Worm (Caenorhabditis elegans) whole organism, early embryonic: ENCODE measurements around the gene K02E11.5.

Source experiments
- B0310.2 ChIP-seq: sonication (generic microtip); optimal IDR thresholded peaks from 2 replicates; lab custom pipeline; 2016; ENCODE audit warnings: mild to moderate bottlenecking, missing genetic modification characterization, missing compliant biosample characterization
- F13C5.2 ChIP-seq: sonication (generic microtip); optimal IDR thresholded peaks from 2 replicates; lab custom pipeline; 2017; ENCODE audit warnings: mild to moderate bottlenecking, missing genetic modification characterization, inconsistent platforms, missing compliant biosample characterization
- aly-1 ChIP-seq: sonication (generic microtip); optimal IDR thresholded peaks from 2 replicates; lab custom pipeline; 2016; ENCODE audit warnings: missing genetic modification characterization, missing compliant biosample characterization
- ama-1 ChIP-seq: fragments of 150-350 bp; optimal IDR thresholded peaks from 2 replicates; lab custom pipeline; 2014
- ceh-13 ChIP-seq: fragments of 200-800 bp; sonication (Bioruptor generic); optimal IDR thresholded peaks from 2 replicates; lab custom pipeline; 2018; ENCODE audit warnings: mild to moderate bottlenecking, missing genetic modification characterization, missing compliant biosample characterization
- ceh-36 ChIP-seq: sonication (generic microtip); optimal IDR thresholded peaks from 2 replicates; lab custom pipeline; 2016; ENCODE audit warnings: missing genetic modification characterization, inconsistent platforms, missing compliant biosample characterization
- ets-7 ChIP-seq: sonication (generic microtip); optimal IDR thresholded peaks from 2 replicates; lab custom pipeline; 2016; ENCODE audit warnings: missing genotype, missing genetic modification characterization, missing compliant biosample characterization
- flt-1 ChIP-seq: fragments of 200-800 bp; sonication (Bioruptor generic); IDR thresholded peaks from 2 replicates; pipeline ENCODE4 v1.3.6; 2022; ENCODE audit warnings: missing genetic modification characterization, missing compliant biosample characterization
- hmbx-1 ChIP-seq: sonication (generic microtip); optimal IDR thresholded peaks from 2 replicates; lab custom pipeline; 2016; ENCODE audit warnings: mild to moderate bottlenecking, missing genetic modification characterization, missing compliant biosample characterization
- hmg-4 ChIP-seq: fragments of 200-800 bp; sonication (Bioruptor generic); optimal IDR thresholded peaks from 2 replicates; lab custom pipeline; 2018; ENCODE audit warnings: mild to moderate bottlenecking, missing genetic modification characterization, missing compliant biosample characterization
- hnd-1 ChIP-seq: sonication (generic microtip); optimal IDR thresholded peaks from 2 replicates; lab custom pipeline; 2016; ENCODE audit warnings: missing genetic modification characterization, missing compliant biosample characterization
- pes-1 ChIP-seq: fragments of 200-800 bp; sonication (Bioruptor generic); IDR thresholded peaks from 2 replicates; pipeline ENCODE4 v1.3.6; 2022; ENCODE audit warnings: missing genetic modification reagents, missing genetic modification characterization, missing compliant biosample characterization
- scrt-1 ChIP-seq: fragments of 200-800 bp; sonication (Bioruptor generic); IDR thresholded peaks from 2 replicates; pipeline ENCODE4 v1.3.6; 2022; ENCODE audit warnings: missing genetic modification characterization, missing compliant biosample characterization
- sea-1 ChIP-seq: fragments of 200-800 bp; sonication (Bioruptor generic); conservative IDR thresholded peaks from 2 replicates; pipeline ENCODE4 v1.3.6; 2022; ENCODE audit warnings: missing genetic modification characterization, missing compliant biosample characterization
- tbx-11 ChIP-seq: fragments of 200-800 bp; sonication (Bioruptor generic); IDR thresholded peaks from 2 replicates; pipeline ENCODE4 v1.3.6; 2022; ENCODE audit warnings: missing genetic modification characterization, missing compliant biosample characterization
- tbx-37 ChIP-seq: fragments of 200-800 bp; sonication (Bioruptor generic); conservative IDR thresholded peaks from 2 replicates; pipeline ENCODE4 v1.3.6; 2022; ENCODE audit warnings: missing genetic modification reagents, missing genetic modification characterization, missing compliant biosample characterization
- tra-4 ChIP-seq: sonication (generic microtip); optimal IDR thresholded peaks from 2 replicates; lab custom pipeline; 2017; ENCODE audit warnings: missing genetic modification characterization, missing compliant biosample characterization

The K02E11.5 gene

DNA sequence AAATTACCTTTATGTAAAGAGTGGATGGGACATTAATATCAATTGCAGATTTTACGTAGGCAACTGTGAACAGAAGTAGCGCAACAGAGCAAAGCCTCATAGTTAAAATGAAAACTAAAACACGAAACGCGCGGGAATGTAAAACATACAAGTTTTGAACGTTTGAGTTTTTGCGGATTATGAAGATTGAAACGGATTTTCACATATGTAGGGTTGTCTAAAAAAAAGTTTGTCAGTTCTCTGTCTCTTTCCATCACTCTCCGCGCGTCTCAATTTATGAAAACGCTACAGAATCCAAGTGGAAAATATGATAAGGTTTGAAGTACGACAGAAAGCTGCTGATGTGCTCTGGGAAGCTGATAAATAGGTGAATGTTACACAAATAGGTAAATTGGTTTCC lies 5.4 kb upstream of the K02E11.5 start, which contains the start of gene K02E11.3:
K02E11.3 (minus strand) TSS at position 101 of the 400 bp plus-strand sequence.
- TF ChIP-seq scrt-1 (GFP tag; lab: Robert Waterston, UW) = no peak
- TF ChIP-seq F13C5.2 (tag; lab: Kevin White, UChicago) = no peak
- TF ChIP-seq ets-7 (tag; lab: Kevin White, UChicago) = no peak
- TF ChIP-seq ceh-36 (tag; lab: Kevin White, UChicago) = no peak
- TF ChIP-seq hmbx-1 = no peak
- TF ChIP-seq pes-1 (GFP tag; lab: Robert Waterston, UW) = no peak
- TF ChIP-seq tbx-11 (GFP tag; lab: Robert Waterston, UW) = no peak

DNA sequence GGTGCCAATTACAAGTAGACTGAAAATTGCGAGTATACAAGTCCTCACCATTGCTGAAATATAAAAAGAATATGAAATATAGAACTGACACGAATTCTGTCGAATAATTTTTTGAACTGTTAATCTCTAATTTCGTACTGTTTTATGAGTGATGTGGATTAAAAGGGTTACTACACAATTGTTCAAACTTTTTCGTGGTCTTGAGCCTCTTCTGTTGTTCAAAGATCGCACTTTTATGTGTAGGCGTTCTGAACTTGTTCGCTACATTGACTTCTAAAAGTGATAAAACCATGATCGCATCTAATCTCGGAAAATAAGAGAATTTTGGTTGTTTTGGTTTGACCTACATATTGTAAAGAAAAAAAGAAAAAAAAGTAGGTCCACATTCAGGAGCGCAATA lies 4.1 kb upstream of the K02E11.5 start, which contains the start of gene K02E11.4:
K02E11.4 (minus strand) TSS at position 101 of the 400 bp plus-strand sequence.
- TF ChIP-seq hmg-4 (no peak), sea-1 (GFP tag; lab: Robert Waterston, UW) (no peak), flt-1 (GFP tag; lab: Robert Waterston, UW) (no peak), ets-7 (tag; lab: Kevin White, UChicago) (no peak), F13C5.2 (tag; lab: Kevin White, UChicago) (no peak), scrt-1 (GFP tag; lab: Robert Waterston, UW) (no peak), B0310.2 (tag; lab: Kevin White, UChicago) (no peak), tbx-11 (GFP tag; lab: Robert Waterston, UW) (no peak), tbx-37 (no peak), tra-4 (tag; lab: Kevin White, UChicago) (no peak), ceh-36 (tag; lab: Kevin White, UChicago) (no peak), hnd-1 (tag; lab: Kevin White, UChicago) (no peak), aly-1 (tag; lab: Kevin White, UChicago) (no peak), pes-1 (GFP tag; lab: Robert Waterston, UW) (no peak), ama-1 (no peak), hmbx-1 (no peak), ceh-13 (GFP tag; lab: Kevin White, UChicago) (no peak)

ce11 chrV:14248654-14249053 lies 3.5 kb upstream of the K02E11.5 start, which contains the start of gene K02E11.6:
Gene K02E11.6, plus strand, starts transcription at chrV:14248802.
- TF ChIP-seq B0310.2 (tag; lab: Kevin White, UChicago) (no peak), flt-1 (GFP tag; lab: Robert Waterston, UW) (no peak), ama-1 (no peak), tbx-37 (no peak), F13C5.2 (tag; lab: Kevin White, UChicago) (no peak), ets-7 (tag; lab: Kevin White, UChicago) (no peak), sea-1 (GFP tag; lab: Robert Waterston, UW) (no peak), pes-1 (GFP tag; lab: Robert Waterston, UW) (no peak), hnd-1 (tag; lab: Kevin White, UChicago) (no peak), ceh-36 (tag; lab: Kevin White, UChicago) (no peak), ceh-13 (GFP tag; lab: Kevin White, UChicago) (no peak), tra-4 (tag; lab: Kevin White, UChicago) (no peak), hmg-4 (no peak), tbx-11 (GFP tag; lab: Robert Waterston, UW) (no peak), hmbx-1 (no peak), scrt-1 (GFP tag; lab: Robert Waterston, UW) (no peak)

ce11 chrV:14254221-14254620 lies 2.1 kb downstream of the K02E11.5 start, which contains the start of gene K02E11.7:
Gene K02E11.7, minus strand, starts transcription at chrV:14254321.
- TF ChIP-seq ama-1 (no peak), hmbx-1 (no peak), hmg-4 (no peak), sea-1 (GFP tag; lab: Robert Waterston, UW) (no peak), hnd-1 (tag; lab: Kevin White, UChicago) (no peak), tbx-11 (GFP tag; lab: Robert Waterston, UW) (no peak), ceh-36 (tag; lab: Kevin White, UChicago) (no peak), ceh-13 (GFP tag; lab: Kevin White, UChicago) (no peak), tra-4 (tag; lab: Kevin White, UChicago) (no peak), F13C5.2 (tag; lab: Kevin White, UChicago) (no peak), flt-1 (GFP tag; lab: Robert Waterston, UW) (no peak), scrt-1 (GFP tag; lab: Robert Waterston, UW) (no peak), B0310.2 (tag; lab: Kevin White, UChicago) (no peak), pes-1 (GFP tag; lab: Robert Waterston, UW) (no peak), ets-7 (tag; lab: Kevin White, UChicago) (no peak)

ce11 chrV:14256813-14257212 lies 4.7 kb downstream of the K02E11.5 start, which contains the start of gene sre-8:
Gene sre-8, plus strand, starts transcription at chrV:14257113.
- TF ChIP-seq tra-4 (tag; lab: Kevin White, UChicago) (no peak), flt-1 (GFP tag; lab: Robert Waterston, UW) (no peak)

ce11 chrV:14260831-14261230 lies 8.7 kb downstream of the K02E11.5 start, which contains the start of gene F40G12.2:
Gene F40G12.2, minus strand, starts transcription at chrV:14260931.
- no peak for TF ChIP-seq pes-1 (GFP tag; lab: Robert Waterston, UW)
- no peak for TF ChIP-seq aly-1 (tag; lab: Kevin White, UChicago)
- no peak for TF ChIP-seq tbx-37
- no peak for TF ChIP-seq B0310.2 (tag; lab: Kevin White, UChicago)
- TF ChIP-seq scrt-1 (GFP tag; lab: Robert Waterston, UW) = no peak
- TF ChIP-seq tbx-11 (GFP tag; lab: Robert Waterston, UW) = no peak
- TF ChIP-seq ama-1 = no peak
- TF ChIP-seq ceh-13 (GFP tag; lab: Kevin White, UChicago) = no peak
- TF ChIP-seq ets-7 (tag; lab: Kevin White, UChicago) = no peak
- TF ChIP-seq flt-1 (GFP tag; lab: Robert Waterston, UW) = no peak
- TF ChIP-seq tra-4 (tag; lab: Kevin White, UChicago) = no peak
- no peak for TF ChIP-seq sea-1 (GFP tag; lab: Robert Waterston, UW)
- no peak for TF ChIP-seq F13C5.2 (tag; lab: Kevin White, UChicago)
- TF ChIP-seq hmbx-1 = no peak

ce11 chrV:14267326-14267942 lies 15.3 kb downstream of the K02E11.5 start:
- no peak for TF ChIP-seq ets-7 (tag; lab: Kevin White, UChicago)
- TF ChIP-seq pes-1 (GFP tag; lab: Robert Waterston, UW) = no peak
- TF ChIP-seq tbx-11 (GFP tag; lab: Robert Waterston, UW) = no peak
- TF ChIP-seq tra-4 (tag; lab: Kevin White, UChicago) = no peak
- no peak for TF ChIP-seq ama-1
